Fruit fly (Drosophila melanogaster) whole organism, embryonic: ENCODE results near the gene lqfR.

Experiments
- Atf-2 ChIP-seq: fragments of 200-800 bp; sonication (Bioruptor generic); optimal IDR thresholded peaks from 2 replicates; lab custom pipeline; 2016; ENCODE audit warnings: missing biosample characterization, missing genetic modification characterization
- Blimp-1 ChIP-seq: fragments of 200-800 bp; sonication (Bioruptor generic); optimal IDR thresholded peaks from 3 replicates; lab custom pipeline; 2018; ENCODE audit warnings: missing biosample characterization, missing genetic modification characterization, mild to moderate bottlenecking, moderate library complexity, missing genetic modification reagents
- BtbVII ChIP-seq: fragments of 200-800 bp; sonication (Bioruptor generic); optimal IDR thresholded peaks from 3 replicates; lab custom pipeline; 2017; ENCODE audit warnings: missing biosample characterization, mild to moderate bottlenecking, missing genetic modification characterization
- CG10267 ChIP-seq: fragments of 200-800 bp; sonication (Bioruptor generic); optimal IDR thresholded peaks from 2 replicates; lab custom pipeline; 2018; ENCODE audit warnings: missing biosample characterization, mild to moderate bottlenecking, missing genetic modification characterization, moderate library complexity
- CG10366 ChIP-seq: fragments of 200-800 bp; sonication (Bioruptor generic); IDR thresholded peaks from 2 replicates; pipeline ENCODE4 v1.3.6; 2022; ENCODE audit warnings: missing biosample characterization, missing genetic modification characterization
- CG13296 ChIP-seq: fragments of 200-800 bp; sonication (Bioruptor generic); optimal IDR thresholded peaks from 3 replicates; lab custom pipeline; 2018; ENCODE audit warnings: missing biosample characterization, mild to moderate bottlenecking, missing genetic modification characterization
- CG14710 ChIP-seq: fragments of 200-800 bp; sonication (Bioruptor generic); optimal IDR thresholded peaks from 3 replicates; lab custom pipeline; 2019; ENCODE audit warnings: missing biosample characterization, mild to moderate bottlenecking, missing genetic modification characterization, moderate library complexity
- CG14860 ChIP-seq: fragments of 200-800 bp; sonication (Bioruptor generic); IDR thresholded peaks from 3 replicates; pipeline ENCODE4 v1.3.6; 2022; ENCODE audit warnings: missing biosample characterization, missing genetic modification characterization; ENCODE audit not compliant: partially characterized antibody
- CG17186 ChIP-seq: fragments of 200-800 bp; sonication (Bioruptor generic); optimal IDR thresholded peaks from 3 replicates; lab custom pipeline; 2017; ENCODE audit warnings: missing biosample characterization, missing genetic modification reagents, missing genetic modification characterization
- CG2116 ChIP-seq: fragments of 200-800 bp; sonication (Bioruptor generic); optimal IDR thresholded peaks from 3 replicates; lab custom pipeline; 2018; ENCODE audit warnings: missing biosample characterization, mild to moderate bottlenecking, missing genetic modification characterization
- CG2875 ChIP-seq: fragments of 200-800 bp; sonication (Bioruptor generic); optimal IDR thresholded peaks from 2 replicates; lab custom pipeline; 2017; ENCODE audit warnings: missing biosample characterization, mild to moderate bottlenecking, missing genetic modification characterization, missing genetic modification reagents
- CG6254 ChIP-seq: fragments of 200-800 bp; sonication (Bioruptor generic); optimal IDR thresholded peaks from 3 replicates; lab custom pipeline; 2017; ENCODE audit warnings: mild to moderate bottlenecking, missing biosample characterization, missing genetic modification reagents, missing genetic modification characterization
- CG7357 ChIP-seq: fragments of 200-800 bp; sonication (Bioruptor generic); IDR thresholded peaks from 3 replicates; pipeline ENCODE4 v1.3.6; 2022; ENCODE audit warnings: missing biosample characterization, missing genetic modification characterization
- CG7987 ChIP-seq: fragments of 200-800 bp; sonication (Bioruptor generic); optimal IDR thresholded peaks from 2 replicates; lab custom pipeline; 2018; ENCODE audit warnings: missing biosample characterization, mild to moderate bottlenecking, missing genetic modification characterization, moderate library complexity
- CG9437 ChIP-seq: fragments of 200-800 bp; sonication (Bioruptor generic); optimal IDR thresholded peaks from 2 replicates; lab custom pipeline; 2018; ENCODE audit warnings: missing biosample characterization, mild to moderate bottlenecking, missing genetic modification characterization
- Camta ChIP-seq: fragments of 200-800 bp; sonication (Bioruptor generic); optimal IDR thresholded peaks from 2 replicates; lab custom pipeline; 2016; ENCODE audit warnings: missing biosample characterization, missing genetic modification characterization
- D ChIP-seq, 2 experiments: fragments of 200-800 bp in 1 of 2; fragments of >200 bp in 1 of 2; sonication (Bioruptor generic) in 1 of 2; optimal IDR thresholded peaks; 2 replicates in 1 of 2; 3 replicates in 1 of 2; lab custom pipeline; 2017; ENCODE audit warnings: mild to moderate bottlenecking in 1 of 2, missing biosample characterization in 1 of 2, missing genetic modification characterization in 1 of 2, missing genetic modification reagents in 1 of 2
- Dbx ChIP-seq: fragments of 200-800 bp; sonication (Bioruptor generic); IDR thresholded peaks from 3 replicates; pipeline ENCODE4 v1.3.6; 2022; ENCODE audit warnings: missing biosample characterization, missing genetic modification characterization
- Dfd ChIP-seq, 2 experiments: fragments of >200 bp; optimal IDR thresholded peaks; 2 replicates each; lab custom pipeline; 2017; ENCODE audit warnings: missing biosample characterization in 2 of 2, missing genetic modification characterization in 2 of 2
- Doc3 ChIP-seq: fragments of 200-800 bp; sonication (Bioruptor generic); IDR thresholded peaks from 3 replicates; pipeline ENCODE4 v1.3.6; 2022; ENCODE audit warnings: missing biosample characterization, missing genetic modification characterization; ENCODE audit not compliant: partially characterized antibody
- Dp ChIP-seq: fragments of 200-800 bp; sonication (Bioruptor generic); optimal IDR thresholded peaks from 2 replicates; lab custom pipeline; 2018; ENCODE audit warnings: missing biosample characterization, mild to moderate bottlenecking, missing genetic modification characterization, moderate library complexity
- Dref ChIP-seq: fragments of 200-800 bp; sonication (Bioruptor generic); IDR thresholded peaks from 2 replicates; pipeline ENCODE4 v1.3.6; 2022; ENCODE audit warnings: missing biosample characterization, missing genetic modification characterization
- E2f2 ChIP-seq: fragments of 200-800 bp; sonication (Bioruptor generic); IDR thresholded peaks from 2 replicates; pipeline ENCODE4 v1.3.6; 2022; ENCODE audit warnings: missing biosample characterization, missing genetic modification characterization
- Ets97D ChIP-seq: fragments of 200-800 bp; sonication (Bioruptor generic); optimal IDR thresholded peaks from 3 replicates; lab custom pipeline; 2016; ENCODE audit warnings: missing biosample characterization, missing genetic modification characterization
- Fer2 ChIP-seq: fragments of 200-800 bp; sonication (Bioruptor generic); optimal IDR thresholded peaks from 2 replicates; lab custom pipeline; 2018; ENCODE audit warnings: missing biosample characterization, mild to moderate bottlenecking, missing genetic modification characterization, moderate library complexity
- Hr51 ChIP-seq, 2 experiments: fragments of 200-800 bp; sonication (Bioruptor generic); optimal IDR thresholded peaks; 2 replicates in 1 of 2; 3 replicates in 1 of 2; lab custom pipeline; 2016 to 2018; ENCODE audit warnings: missing biosample characterization in 2 of 2, missing genetic modification characterization in 2 of 2, mild to moderate bottlenecking in 1 of 2, moderate library complexity in 1 of 2
- Mad ChIP-seq: fragments of 200-800 bp; sonication (Bioruptor generic); optimal IDR thresholded peaks from 2 replicates; lab custom pipeline; 2016; ENCODE audit warnings: missing biosample characterization, missing genetic modification characterization
- Myb ChIP-seq: fragments of 200-800 bp; sonication (Bioruptor generic); optimal IDR thresholded peaks from 2 replicates; lab custom pipeline; 2016; ENCODE audit warnings: missing biosample characterization, missing genetic modification characterization
- NFAT ChIP-seq: fragments of 200-800 bp; sonication (Bioruptor generic); IDR thresholded peaks from 2 replicates; pipeline ENCODE4 v1.3.6; 2022; ENCODE audit warnings: missing biosample characterization, missing genetic modification characterization
- Ptx1 ChIP-seq: fragments of 200-800 bp; sonication (Bioruptor generic); IDR thresholded peaks from 2 replicates; pipeline ENCODE4 v1.3.6; 2022; ENCODE audit warnings: missing biosample characterization, missing genetic modification characterization
- Ssrp ChIP-seq: fragments of 200-800 bp; sonication (Bioruptor generic); optimal IDR thresholded peaks from 2 replicates; lab custom pipeline; 2018; ENCODE audit warnings: missing biosample characterization, mild to moderate bottlenecking, missing genetic modification characterization, moderate library complexity
- caup ChIP-seq: fragments of 200-800 bp; sonication (Bioruptor generic); optimal IDR thresholded peaks from 3 replicates; lab custom pipeline; 2017; ENCODE audit warnings: missing biosample characterization, mild to moderate bottlenecking, missing genetic modification characterization, moderate library complexity; ENCODE audit not compliant: severe bottlenecking
- cg ChIP-seq: fragments of 200-800 bp; sonication (Bioruptor generic); optimal IDR thresholded peaks from 3 replicates; lab custom pipeline; 2019; ENCODE audit warnings: missing biosample characterization, mild to moderate bottlenecking, missing genetic modification characterization, moderate library complexity
- cwo ChIP-seq: fragments of 200-800 bp; sonication (Bioruptor generic); optimal IDR thresholded peaks from 3 replicates; lab custom pipeline; 2017; ENCODE audit warnings: missing biosample characterization, missing genetic modification characterization, mild to moderate bottlenecking, moderate library complexity, missing genetic modification reagents
- danr ChIP-seq: fragments of 200-800 bp; sonication (Bioruptor generic); IDR thresholded peaks from 2 replicates; pipeline ENCODE4 v1.3.6; 2022; ENCODE audit warnings: missing biosample characterization, missing genetic modification characterization
- dm ChIP-seq: fragments of 200-800 bp; sonication (Bioruptor generic); optimal IDR thresholded peaks from 3 replicates; lab custom pipeline; 2016; ENCODE audit warnings: missing biosample characterization, missing genetic modification characterization
- dysf ChIP-seq: fragments of 200-800 bp; sonication (Bioruptor generic); IDR thresholded peaks from 3 replicates; pipeline ENCODE4 v1.3.6; 2022; ENCODE audit warnings: missing biosample characterization, missing genetic modification characterization
- gfzf ChIP-seq: fragments of 200-800 bp; sonication (Bioruptor generic); optimal IDR thresholded peaks from 2 replicates; lab custom pipeline; 2016; ENCODE audit warnings: missing biosample characterization, mild to moderate bottlenecking, missing genetic modification characterization, moderate library complexity
- grau ChIP-seq: fragments of 200-800 bp; optimal IDR thresholded peaks from 3 replicates; lab custom pipeline; 2019; ENCODE audit warnings: missing biosample characterization, mild to moderate bottlenecking, missing genetic modification characterization, moderate library complexity
- hb ChIP-seq: fragments of 200-800 bp; sonication (Bioruptor generic); IDR thresholded peaks from 3 replicates; pipeline ENCODE4 v1.3.6; 2022; ENCODE audit warnings: missing biosample characterization, missing genetic modification characterization; ENCODE audit not compliant: partially characterized antibody
- hkb ChIP-seq, 2 experiments: fragments of 200-800 bp in 1 of 2; fragments of >200 bp in 1 of 2; sonication (Bioruptor generic) in 1 of 2; IDR thresholded peaks in 1 of 2; optimal IDR thresholded peaks in 1 of 2; 2 replicates each; pipeline versions ENCODE4 v1.3.6 to Lab custom; 2017 to 2022; ENCODE audit warnings: missing biosample characterization in 1 of 2, missing genetic modification characterization in 1 of 2
- pzg ChIP-seq: fragments of 200-800 bp; sonication (Bioruptor generic); optimal IDR thresholded peaks from 3 replicates; lab custom pipeline; 2018; ENCODE audit warnings: missing biosample characterization, mild to moderate bottlenecking, missing genetic modification characterization, moderate library complexity
- seq ChIP-seq: fragments of 200-800 bp; sonication (Bioruptor generic); IDR thresholded peaks from 2 replicates; pipeline ENCODE4 v1.3.6; 2022; ENCODE audit warnings: missing biosample characterization, missing genetic modification characterization
- slbo ChIP-seq: fragments of 200-800 bp; sonication (Bioruptor generic); IDR thresholded peaks from 2 replicates; pipeline ENCODE4 v1.3.6; 2022; ENCODE audit warnings: missing biosample characterization, missing genetic modification characterization
- sna ChIP-seq: fragments of 200-800 bp; sonication (Bioruptor generic); IDR thresholded peaks from 2 replicates; pipeline ENCODE4 v1.3.6; 2022; ENCODE audit warnings: missing biosample characterization, missing genetic modification characterization; ENCODE audit not compliant: partially characterized antibody
- tio ChIP-seq: fragments of 200-800 bp; sonication (Bioruptor generic); optimal IDR thresholded peaks from 2 replicates; lab custom pipeline; 2017; ENCODE audit warnings: missing biosample characterization, missing genetic modification characterization, inconsistent platforms
- trem ChIP-seq: fragments of 200-800 bp; optimal IDR thresholded peaks from 3 replicates; lab custom pipeline; 2019; ENCODE audit warnings: missing biosample characterization, mild to moderate bottlenecking, missing genetic modification characterization, moderate library complexity
- zf30C ChIP-seq: fragments of 200-800 bp; sonication (Bioruptor generic); optimal IDR thresholded peaks from 3 replicates; lab custom pipeline; 2018; ENCODE audit warnings: missing biosample characterization, mild to moderate bottlenecking, missing genetic modification characterization

Gene lqfR

DNA sequence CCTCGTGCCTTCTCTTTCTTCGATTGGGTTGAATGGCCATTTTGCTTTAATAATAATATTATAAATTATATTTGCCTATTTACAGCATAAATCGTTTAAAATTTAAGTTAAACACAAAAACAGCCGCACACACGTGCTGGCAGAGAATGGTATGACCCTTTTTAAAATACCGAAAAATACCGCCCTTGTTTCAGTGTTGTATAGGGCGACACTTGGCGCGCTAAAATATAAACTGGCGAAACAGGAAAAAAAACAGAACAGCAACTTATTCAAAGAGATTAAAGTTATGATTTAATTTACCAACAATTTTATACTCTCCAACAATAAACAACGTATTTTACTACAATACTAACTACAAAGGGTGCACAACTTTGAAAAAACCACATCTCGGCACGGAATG is 35.4 kb downstream of the lqfR start, which contains the start of gene CG12499 (continued):
- no peak for TF ChIP-seq dysf (GFP tag; lab: Robert Waterston, UW)
- no peak for TF ChIP-seq CG13296
- TF ChIP-seq dm (GFP tag; lab: Kevin White, UChicago), result peak; percentile 69
- peak; percentile 73 for TF ChIP-seq gfzf (GFP tag; lab: Kevin White, UChicago)
- no peak for TF ChIP-seq danr (GFP tag; lab: Robert Waterston, UW)
- TF ChIP-seq NFAT (GFP tag; lab: Robert Waterston, UW), result no peak
- TF ChIP-seq pzg (GFP tag; lab: Kevin White, UChicago), result peak; percentile 46
- TF ChIP-seq zf30C, result no peak
- no peak for TF ChIP-seq seq (GFP tag; lab: Robert Waterston, UW)
- TF ChIP-seq Doc3 (GFP tag; lab: Robert Waterston, UW), result no peak; the same call in 2 of the 3 replicates
- no peak for TF ChIP-seq hkb (optimal IDR thresholded peaks at IDR 0.05; lab: Kevin White, UChicago)
- TF ChIP-seq hkb (GFP tag; IDR thresholded peaks at IDR 0.05; lab: Robert Waterston, UW), result no peak
- TF ChIP-seq Dbx, result no peak
- no peak; the same call in 1 of the 2 replicates for TF ChIP-seq slbo (GFP tag; lab: Robert Waterston, UW)
- peak; percentile 92 for TF ChIP-seq cwo (GFP tag; lab: Kevin White, UChicago)
- TF ChIP-seq Ssrp (tag; lab: Kevin White, UChicago), result no peak
- no peak for TF ChIP-seq cg (GFP tag; lab: Kevin White, UChicago)
- TF ChIP-seq CG7357 (GFP tag; lab: Robert Waterston, UW), result no peak
- peak; percentile 20 for TF ChIP-seq Ets97D (GFP tag; lab: Kevin White, UChicago)
- peak; percentile 89 for TF ChIP-seq CG10267
- peak; percentile 41 for TF ChIP-seq CG14710 (tag; lab: Kevin White, UChicago)
- peak; percentile 7 for TF ChIP-seq BtbVII (GFP tag; lab: Kevin White, UChicago)
- TF ChIP-seq trem (tag; lab: Kevin White, UChicago), result peak; percentile 20
- TF ChIP-seq E2f2 (GFP tag; lab: Robert Waterston, UW), result peak; percentile 94
- no peak for TF ChIP-seq CG7987 (GFP tag; lab: Kevin White, UChicago)
- TF ChIP-seq caup (GFP tag; lab: Kevin White, UChicago), result no peak
- TF ChIP-seq CG10366 (GFP tag; lab: Robert Waterston, UW), result no peak
- TF ChIP-seq CG17186 (GFP tag; lab: Kevin White, UChicago), result no peak
- peak; percentile 31 for TF ChIP-seq Myb (GFP tag; lab: Kevin White, UChicago)
- no peak for TF ChIP-seq tio (GFP tag; lab: Kevin White, UChicago)
- no peak for TF ChIP-seq sna (GFP tag; lab: Robert Waterston, UW)
- TF ChIP-seq Dp (GFP tag; lab: Kevin White, UChicago), result peak; percentile 90
- no peak for TF ChIP-seq Camta
- no peak for TF ChIP-seq CG2875 (GFP tag; lab: Kevin White, UChicago)
- peak; percentile 25 for TF ChIP-seq CG2116 (GFP tag; lab: Kevin White, UChicago)
- no peak for TF ChIP-seq Dfd (GFP tag; optimal IDR thresholded peaks at IDR 0.05; lab: Kevin White, UChicago)
- TF ChIP-seq CG14860, result no peak
- no peak for TF ChIP-seq Fer2 (tag; lab: Kevin White, UChicago)

DNA sequence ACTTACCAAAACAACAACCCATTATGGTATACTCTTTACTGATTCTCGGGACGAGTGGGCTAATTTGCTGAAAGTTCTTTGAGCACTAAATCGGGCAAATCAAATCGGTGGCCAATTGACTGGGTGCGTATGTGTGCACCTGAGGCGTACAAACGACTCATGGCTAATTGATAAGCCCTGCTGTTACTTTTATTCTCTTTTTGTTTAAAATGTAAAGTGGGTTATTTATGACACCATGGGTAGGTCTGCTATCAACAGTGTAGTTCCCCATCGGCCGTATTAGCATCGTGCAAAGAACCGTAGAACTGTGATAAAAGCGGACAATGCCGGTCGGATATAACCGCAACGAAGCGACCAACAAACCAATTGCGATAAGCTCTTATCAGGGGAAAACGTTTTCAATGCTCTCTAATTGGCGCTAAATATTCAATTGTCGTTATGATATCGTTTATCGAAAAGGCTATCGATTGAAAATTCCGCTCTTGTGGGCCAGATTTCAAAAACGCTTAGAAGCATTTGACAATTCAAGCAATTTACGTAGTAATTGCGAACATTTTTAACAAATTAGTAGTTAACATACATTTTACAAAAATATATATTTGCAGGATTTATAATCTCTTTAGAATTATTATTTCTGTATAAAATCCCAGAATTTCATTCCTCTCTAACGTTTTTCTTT is 36.2 kb downstream of the lqfR start, which contains the start of gene CG34288:
CG34288 (minus strand) TSS at position 69 of the 679 bp plus-strand sequence.
- no peak for TF ChIP-seq Mad
- TF ChIP-seq D (optimal IDR thresholded peaks at IDR 0.05; lab: Kevin White, UChicago), result no peak
- TF ChIP-seq D (GFP tag; optimal IDR thresholded peaks at IDR 0.05; lab: Kevin White, UChicago), result no peak
- TF ChIP-seq grau (tag; lab: Kevin White, UChicago), result no peak
- peak; percentile 58 for TF ChIP-seq Dref (GFP tag; lab: Robert Waterston, UW)
- TF ChIP-seq Atf-2 (GFP tag; lab: Kevin White, UChicago), result no peak
- TF ChIP-seq Blimp-1 (GFP tag; lab: Kevin White, UChicago), result no peak
- TF ChIP-seq Hr51 (GFP tag; optimal IDR thresholded peaks at IDR 0.05; lab: Kevin White, UChicago), result peak in 1 of 2 experiments; percentile 47
- TF ChIP-seq Dfd (GFP tag; optimal IDR thresholded peaks at IDR 0.05; lab: Kevin White, UChicago), result no peak
- peak; percentile 68 for TF ChIP-seq Ptx1 (GFP tag; lab: Robert Waterston, UW)
- no peak for TF ChIP-seq CG9437 (GFP tag; lab: Kevin White, UChicago)
- TF ChIP-seq CG6254 (GFP tag; lab: Kevin White, UChicago), result no peak
- no peak for TF ChIP-seq hb (GFP tag; lab: Robert Waterston, UW)
